Worm (Caenorhabditis elegans): ENCODE results near the gene mes-2.

Gene mes-2

DNA sequence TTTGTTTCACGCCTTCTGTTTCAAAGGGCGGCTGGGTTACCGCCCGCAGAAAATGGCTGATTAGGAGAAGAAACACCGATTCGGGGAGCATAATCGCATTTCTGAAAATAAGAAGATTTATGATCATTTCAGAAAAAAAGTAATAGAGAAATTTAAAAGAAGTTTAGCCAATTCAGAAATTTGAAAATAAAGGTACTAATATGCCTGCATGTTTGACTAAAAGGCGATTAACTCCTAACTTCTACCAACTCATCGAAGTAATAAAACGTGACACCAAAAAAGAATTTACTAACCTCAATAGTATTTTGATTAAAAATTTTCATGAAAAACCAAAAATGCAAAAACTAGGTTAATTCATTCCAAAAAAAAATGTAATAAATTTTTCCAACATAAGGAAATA, 41.0 kb downstream of the mes-2 start, which contains the start of gene plx-2 (continued):
- no peak for TF ChIP-seq snpc-1.1 (tag; optimal IDR thresholded peaks at IDR 0.05; ENCODE audit: insufficient read depth)

- TF ChIP-seq snpc-1.3 (tag; optimal IDR thresholded peaks at IDR 0.05; ENCODE audit: insufficient read depth), result no peak
- TF ChIP-seq zfh-2 (GFP tag; conservative IDR thresholded peaks at IDR 0.05), result no peak
- TF ChIP-seq chd-7 (tag; optimal IDR thresholded peaks at IDR 0.05), result no peak
- no peak for TF ChIP-seq hmg-1.2 (GFP tag; IDR thresholded peaks at IDR 0.05)
- TF ChIP-seq B0261.1 (tag; optimal IDR thresholded peaks at IDR 0.05), result no peak
- no peak for TF ChIP-seq fkh-3 (tag; optimal IDR thresholded peaks at IDR 0.05)
- no peak for TF ChIP-seq hsf-1 (GFP tag; IDR thresholded peaks at IDR 0.05)
- TF ChIP-seq egl-44 (GFP tag; IDR thresholded peaks at IDR 0.05), result no peak
Measured at ce11 chrII:14427714-14428113, 43.9 kb downstream of the mes-2 start.

DNA sequence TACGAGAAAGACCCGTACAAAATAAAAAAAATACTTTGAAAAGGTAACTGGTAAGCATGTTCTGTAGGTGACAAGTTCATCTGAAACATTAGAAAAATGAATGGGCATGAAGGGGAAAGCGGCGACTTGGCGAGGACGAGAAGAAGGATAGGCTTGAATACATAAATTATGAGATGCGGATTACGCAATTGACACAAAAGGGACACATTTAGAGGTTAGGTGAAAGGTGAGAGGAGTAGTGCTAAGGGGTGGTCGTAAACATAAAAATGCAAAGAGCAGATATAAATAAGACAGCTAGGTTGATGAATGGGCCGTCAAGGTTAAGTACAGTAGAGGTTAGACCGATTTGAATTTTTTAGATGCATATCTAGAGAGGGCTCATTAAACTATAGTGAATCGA, 45.1 kb downstream of the mes-2 start:
- no peak for TF ChIP-seq aptf-3 (GFP tag; IDR thresholded peaks at IDR 0.05)

DNA sequence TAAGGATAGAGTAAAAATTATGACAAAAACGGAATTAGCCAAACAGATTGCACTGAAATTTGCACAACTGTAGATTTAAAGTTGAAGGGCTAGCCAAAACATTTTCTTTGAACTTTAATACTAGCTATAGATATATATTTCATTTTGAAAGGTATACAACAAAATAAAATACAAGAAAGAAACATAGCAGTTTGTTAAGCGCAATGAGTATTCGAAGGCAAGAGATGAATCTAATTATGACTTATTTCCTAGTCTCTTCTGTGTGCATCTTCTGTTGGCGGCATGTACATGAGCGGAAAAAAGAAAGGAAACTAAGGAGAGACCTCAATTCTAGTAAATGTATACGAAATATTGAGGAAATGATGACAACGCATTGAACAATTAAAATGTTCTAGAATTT, 48.3 kb downstream of the mes-2 start:
- no peak for TF ChIP-seq ccch-3 (GFP tag; optimal IDR thresholded peaks at IDR 0.05)
- TF ChIP-seq mes-4 (tag; optimal IDR thresholded peaks at IDR 0.05), result no peak
- TF ChIP-seq D2030.7 (GFP tag; IDR thresholded peaks at IDR 0.05), result no peak
- TF ChIP-seq madf-10 (tag; optimal IDR thresholded peaks at IDR 0.05), result no peak
- no peak for TF ChIP-seq F55B11.4 (tag; optimal IDR thresholded peaks at IDR 0.05; ENCODE audit: borderline replicate concordance, insufficient read depth)
- no peak for TF ChIP-seq F23B12.7 (tag; optimal IDR thresholded peaks at IDR 0.05; ENCODE audit: insufficient read depth)
- no peak for TF ChIP-seq nhr-90 (tag; optimal IDR thresholded peaks at IDR 0.05)
- no peak for TF ChIP-seq pbrm-1 (GFP tag; IDR thresholded peaks at IDR 0.05)
- no peak for TF ChIP-seq rcor-1 (GFP tag; IDR thresholded peaks at IDR 0.05)
- no peak for TF ChIP-seq let-607 (tag; optimal IDR thresholded peaks at IDR 0.05)
- no peak for TF ChIP-seq die-1 (tag; optimal IDR thresholded peaks at IDR 0.05)
- TF ChIP-seq egl-44 (GFP tag; IDR thresholded peaks at IDR 0.05), result no peak
- no peak for TF ChIP-seq cebp-2 (GFP tag; IDR thresholded peaks at IDR 0.05)
- TF ChIP-seq nhr-179 (tag; optimal IDR thresholded peaks at IDR 0.05), result no peak
- TF ChIP-seq unc-62 (GFP tag; optimal IDR thresholded peaks at IDR 0.05), result no peak

ce11 chrII:14433712-14434352, 50.1 kb downstream of the mes-2 start:
- peak; percentile 8 for TF ChIP-seq chd-7 (tag; optimal IDR thresholded peaks at IDR 0.05)
- no peak for TF ChIP-seq egl-18 (GFP tag; IDR thresholded peaks at IDR 0.05)

DNA sequence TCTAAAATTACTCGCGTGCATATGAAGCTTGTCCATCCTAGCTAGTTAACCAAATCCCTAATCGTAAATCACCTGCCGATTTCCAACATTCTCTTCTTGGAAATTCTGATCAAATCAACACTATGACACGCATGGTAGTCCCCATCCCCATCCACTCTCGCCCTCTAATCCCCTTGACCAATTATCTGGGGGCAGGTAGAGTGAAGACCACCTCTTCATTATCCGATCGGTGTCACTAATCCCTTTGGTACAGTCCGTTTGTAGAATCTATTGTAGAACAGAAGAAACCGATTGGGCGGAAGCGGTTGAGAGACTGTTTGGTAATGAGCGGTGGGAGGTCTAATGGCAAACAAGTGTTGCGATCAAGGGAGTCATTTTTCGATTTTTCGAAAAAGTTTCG, 53.3 kb downstream of the mes-2 start:
- TF ChIP-seq bed-1 (GFP tag; IDR thresholded peaks at IDR 0.05), result no peak
- no peak for TF ChIP-seq snpc-1.1 (tag; optimal IDR thresholded peaks at IDR 0.05; ENCODE audit: insufficient read depth)
- TF ChIP-seq pbrm-1 (GFP tag; IDR thresholded peaks at IDR 0.05), result no peak
- no peak for TF ChIP-seq nfyb-1 (GFP tag; IDR thresholded peaks at IDR 0.05)
- TF ChIP-seq ceh-27 (GFP tag; optimal IDR thresholded peaks at IDR 0.05), result no peak
- no peak for TF ChIP-seq madf-3 (GFP tag; IDR thresholded peaks at IDR 0.05)
- no peak for TF ChIP-seq ceh-40 (GFP tag; IDR thresholded peaks at IDR 0.05)
- TF ChIP-seq snpc-4 (GFP tag; optimal IDR thresholded peaks at IDR 0.05), result no peak
- TF ChIP-seq snpc-4 (tag; optimal IDR thresholded peaks at IDR 0.05), result no peak
- TF ChIP-seq fkh-3 (tag; optimal IDR thresholded peaks at IDR 0.05), result no peak
- no peak for TF ChIP-seq madf-10 (tag; optimal IDR thresholded peaks at IDR 0.05)
- TF ChIP-seq F52B5.7 (tag; optimal IDR thresholded peaks at IDR 0.05), result no peak
- TF ChIP-seq rpc-1 (optimal IDR thresholded peaks at IDR 0.05), result no peak
- TF ChIP-seq rpc-1 (tag; optimal IDR thresholded peaks at IDR 0.05), result no peak
- no peak for TF ChIP-seq attf-6 (GFP tag; IDR thresholded peaks at IDR 0.05)
- no peak for TF ChIP-seq tbx-9 (tag; optimal IDR thresholded peaks at IDR 0.05; ENCODE audit: borderline replicate concordance)
- no peak for TF ChIP-seq Y53G8AR.9 (GFP tag; conservative IDR thresholded peaks at IDR 0.05)
- no peak for TF ChIP-seq chd-7 (tag; optimal IDR thresholded peaks at IDR 0.05)
- TF ChIP-seq mxl-1 (tag; optimal IDR thresholded peaks at IDR 0.05), result no peak
- no peak for TF ChIP-seq pha-4 (tag; optimal IDR thresholded peaks at IDR 0.05)
- no peak for TF ChIP-seq mes-4 (tag; optimal IDR thresholded peaks at IDR 0.05)
